Fruit fly (Drosophila melanogaster): Measurements from ENCODE around the gene CG4686.
A peak's percentile ranks its signal among the peaks of the same experiment; 100 is the strongest.

The CG4686 gene

dm6 chr3R:19847591-19848256 lies 16.6 kb upstream of the CG4686 start (continued):
- TF ChIP-seq CG16863 (GFP tag; optimal IDR thresholded peaks at IDR 0.05) (peak; percentile 17), CG5245 (GFP tag; optimal IDR thresholded peaks at IDR 0.05) (no peak), stwl (tag; optimal IDR thresholded peaks at IDR 0.05) (no peak), nmo (GFP tag; optimal IDR thresholded peaks at IDR 0.05) (no peak), CG32772 (GFP tag; IDR thresholded peaks at IDR 0.05) (no peak), hb (GFP tag; IDR thresholded peaks at IDR 0.05; ENCODE audit: partially characterized antibody) (no peak), vfl (GFP tag; optimal IDR thresholded peaks at IDR 0.05) (no peak), Nf-YA (GFP tag; IDR thresholded peaks at IDR 0.05) (peak; percentile 42), Hand (GFP tag; optimal IDR thresholded peaks at IDR 0.05) (no peak), CG3407 (GFP tag; optimal IDR thresholded peaks at IDR 0.05) (peak; percentile 59), CG8388 (GFP tag; optimal IDR thresholded peaks at IDR 0.05) (peak; percentile 19), otp (GFP tag; IDR thresholded peaks at IDR 0.05) (peak; percentile 43; the same call in 1 of the 3 replicates), CG6654 (GFP tag; optimal IDR thresholded peaks at IDR 0.05) (no peak), CG17361 (GFP tag; IDR thresholded peaks at IDR 0.05) (no peak; the same call in 2 of the 3 replicates), CG10147 (GFP tag; optimal IDR thresholded peaks at IDR 0.05) (no peak), Med (GFP tag) (peak; percentile 19), Ets97D (GFP tag; optimal IDR thresholded peaks at IDR 0.05) (no peak), CG2875 (GFP tag; optimal IDR thresholded peaks at IDR 0.05) (peak; percentile 53), cwo (GFP tag; optimal IDR thresholded peaks at IDR 0.05) (peak; percentile 18), ATbp (GFP tag; optimal IDR thresholded peaks at IDR 0.05) (peak; percentile 72), lov (optimal IDR thresholded peaks at IDR 0.05) (no peak), lov (GFP tag; IDR thresholded peaks at IDR 0.05) (no peak), sens-2 (GFP tag; IDR thresholded peaks at IDR 0.05) (no peak), CG4328 (GFP tag; optimal IDR thresholded peaks at IDR 0.05) (peak; percentile 43), z (GFP tag; IDR thresholded peaks at IDR 0.05) (peak; percentile 64; the same call in 2 of the 3 replicates), pfk (GFP tag; optimal IDR thresholded peaks at IDR 0.05) (no peak), CG3163 (GFP tag; optimal IDR thresholded peaks at IDR 0.05) (peak; percentile 19), CG7839 (tag; optimal IDR thresholded peaks at IDR 0.05) (no peak), Atf-2 (GFP tag; optimal IDR thresholded peaks at IDR 0.05) (peak; percentile 9), CG7786 (GFP tag; optimal IDR thresholded peaks at IDR 0.05) (no peak), CG15073 (GFP tag; optimal IDR thresholded peaks at IDR 0.05) (no peak), sna (GFP tag; IDR thresholded peaks at IDR 0.05; ENCODE audit: partially characterized antibody) (peak; percentile 14; the same call in 1 of the 2 replicates), CG16779 (GFP tag; IDR thresholded peaks at IDR 0.05) (no peak), onecut (GFP tag; IDR thresholded peaks at IDR 0.05) (peak; percentile 90), CG17328 (GFP tag; IDR thresholded peaks at IDR 0.05) (peak; percentile 22; the same call in 1 of the 2 replicates), kah (GFP tag; optimal IDR thresholded peaks at IDR 0.05) (no peak), run (tag; optimal IDR thresholded peaks at IDR 0.05) (peak; percentile 51), Drgx (GFP tag; IDR thresholded peaks at IDR 0.05) (no peak), fru (optimal IDR thresholded peaks at IDR 0.05) (no peak), gcm2 (GFP tag; optimal IDR thresholded peaks at IDR 0.05) (peak; percentile 25), Jarid2 (GFP tag; optimal IDR thresholded peaks at IDR 0.05) (no peak), Opbp (GFP tag; IDR thresholded peaks at IDR 0.05; ENCODE audit: partially characterized antibody) (no peak), sim (GFP tag; IDR thresholded peaks at IDR 0.05) (no peak), sr (GFP tag; IDR thresholded peaks at IDR 0.05) (peak; percentile 20; the same call in 1 of the 3 replicates), CG8281 (tag; optimal IDR thresholded peaks at IDR 0.05) (peak; percentile 47), Stat92E (GFP tag; optimal IDR thresholded peaks at IDR 0.05) (no peak), klu (GFP tag; IDR thresholded peaks at IDR 0.05) (no peak), CG34376 (GFP tag; optimal IDR thresholded peaks at IDR 0.05) (peak; percentile 63), CG3847 (GFP tag; IDR thresholded peaks at IDR 0.05) (no peak), chm (GFP tag; IDR thresholded peaks at IDR 0.05) (peak; percentile 31)

All from whole organism, embryonic.